Worm (Caenorhabditis elegans): ENCODE results near the gene srj-1.

The srj-1 gene

DNA sequence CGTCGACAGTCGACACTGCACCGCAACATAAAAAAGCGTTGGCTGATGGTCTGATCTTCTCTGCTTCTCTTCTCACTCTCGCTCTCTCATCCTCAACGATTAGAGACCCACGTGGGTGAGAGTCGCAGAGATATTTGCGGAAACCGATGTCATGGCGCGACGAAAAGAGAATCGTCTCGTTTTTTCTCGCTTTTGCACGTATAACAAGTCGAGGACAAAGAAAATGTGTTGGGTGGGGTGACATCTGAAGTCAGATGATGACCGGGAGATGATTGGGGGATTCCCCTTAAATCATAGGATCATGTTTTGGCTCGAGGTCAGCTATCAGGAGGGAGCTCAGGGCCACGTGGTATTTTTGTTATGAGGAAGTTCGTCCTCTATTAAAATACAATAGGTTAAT is 8.8 kb downstream of the srj-1 start (continued):
- TF ChIP-seq gmeb-1 (tag; optimal IDR thresholded peaks at IDR 0.05) (peak; percentile 83), dmd-4 (tag; optimal IDR thresholded peaks at IDR 0.05) (no peak), snpc-4 (tag; optimal IDR thresholded peaks at IDR 0.05) (peak; percentile 24), nhr-77 (tag; optimal IDR thresholded peaks at IDR 0.05) (peak; percentile 59), lin-13 (GFP tag; optimal IDR thresholded peaks at IDR 0.05) (peak; percentile 74), lin-39 (tag; optimal IDR thresholded peaks at IDR 0.05) (no peak), blmp-1 (tag; optimal IDR thresholded peaks at IDR 0.05; ENCODE audit: insufficient read depth) (peak; percentile 81), ZK546.5 (tag; optimal IDR thresholded peaks at IDR 0.05) (no peak), egl-27 (tag; optimal IDR thresholded peaks at IDR 0.05) (peak; percentile 78)

DNA sequence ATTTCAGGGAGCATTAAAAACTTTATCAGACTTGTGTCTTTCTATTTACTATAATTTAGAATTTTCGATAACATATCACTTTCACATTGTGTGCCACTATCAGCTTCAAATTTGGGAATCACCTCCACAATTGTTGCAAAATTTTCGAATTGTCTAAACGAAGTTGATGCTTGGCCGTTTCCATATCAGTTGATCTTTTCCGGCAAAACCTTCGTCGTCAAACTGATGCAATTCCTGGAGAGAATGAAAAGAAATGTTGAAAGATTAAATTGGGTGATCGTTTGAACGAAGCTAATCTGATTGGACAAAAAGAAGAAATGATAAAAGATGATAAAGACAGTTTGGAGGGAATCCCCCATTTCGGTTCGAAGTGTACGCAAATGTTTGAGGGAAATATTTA is 9.6 kb downstream of the srj-1 start:
- no peak for TF ChIP-seq nhr-25 (tag; optimal IDR thresholded peaks at IDR 0.05)
- TF ChIP-seq sem-4 (tag; optimal IDR thresholded peaks at IDR 0.05): peak; percentile 37
- no peak for TF ChIP-seq C34F6.9 (tag; optimal IDR thresholded peaks at IDR 0.05)
- TF ChIP-seq elt-3 (tag; optimal IDR thresholded peaks at IDR 0.05): no peak
- no peak for TF ChIP-seq mab-5 (tag; optimal IDR thresholded peaks at IDR 0.05)
- peak; percentile 70 for TF ChIP-seq ztf-4 (tag; optimal IDR thresholded peaks at IDR 0.05)
- TF ChIP-seq blmp-1 (tag; optimal IDR thresholded peaks at IDR 0.05; ENCODE audit: insufficient read depth): peak; percentile 53
- TF ChIP-seq unc-62 (GFP tag; optimal IDR thresholded peaks at IDR 0.05): no peak
- TF ChIP-seq ceh-16 (tag; optimal IDR thresholded peaks at IDR 0.05): no peak
- no peak for TF ChIP-seq elt-1 (tag; optimal IDR thresholded peaks at IDR 0.05)
- peak; percentile 68 for TF ChIP-seq sma-3 (GFP tag; optimal IDR thresholded peaks at IDR 0.05)
- TF ChIP-seq nhr-11 (tag; optimal IDR thresholded peaks at IDR 0.05): no peak
- no peak for TF ChIP-seq ZK546.5 (tag; optimal IDR thresholded peaks at IDR 0.05)
- no peak for TF ChIP-seq egl-27 (tag; optimal IDR thresholded peaks at IDR 0.05)
- TF ChIP-seq nhr-21 (tag; optimal IDR thresholded peaks at IDR 0.05): peak; percentile 69
- TF ChIP-seq ama-1 (optimal IDR thresholded peaks at IDR 0.05): peak; percentile 63
- TF ChIP-seq lin-11 (tag; optimal IDR thresholded peaks at IDR 0.05): no peak
- no peak for TF ChIP-seq ceh-82 (tag; optimal IDR thresholded peaks at IDR 0.05)
- TF ChIP-seq mdl-1 (tag; optimal IDR thresholded peaks at IDR 0.05): peak; percentile 2 to 70
- peak; percentile 78 for TF ChIP-seq nhr-129 (tag; optimal IDR thresholded peaks at IDR 0.05)
- TF ChIP-seq skn-1 (tag; optimal IDR thresholded peaks at IDR 0.05): no peak
- TF ChIP-seq nhr-6 (tag; optimal IDR thresholded peaks at IDR 0.05): peak; percentile 48
- no peak for TF ChIP-seq unc-39 (tag; optimal IDR thresholded peaks at IDR 0.05)
- peak; percentile 74 for TF ChIP-seq gmeb-1 (tag; optimal IDR thresholded peaks at IDR 0.05)
- TF ChIP-seq dmd-4 (tag; optimal IDR thresholded peaks at IDR 0.05): no peak
- no peak for TF ChIP-seq aly-2 (tag; optimal IDR thresholded peaks at IDR 0.05)
- no peak for TF ChIP-seq zag-1 (tag; optimal IDR thresholded peaks at IDR 0.05)
- no peak for TF ChIP-seq nhr-23 (tag; optimal IDR thresholded peaks at IDR 0.05)
- no peak for TF ChIP-seq peb-1 (tag; optimal IDR thresholded peaks at IDR 0.05)
- no peak for TF ChIP-seq nhr-10 (tag; optimal IDR thresholded peaks at IDR 0.05)
- peak; percentile 18 for TF ChIP-seq Y55F3AM.14 (GFP tag; optimal IDR thresholded peaks at IDR 0.05)
- no peak for TF ChIP-seq ztf-1 (GFP tag; conservative IDR thresholded peaks at IDR 0.05)
- no peak for TF ChIP-seq lin-39 (tag; optimal IDR thresholded peaks at IDR 0.05)
- TF ChIP-seq lin-13 (GFP tag; optimal IDR thresholded peaks at IDR 0.05): peak; percentile 77
- peak; percentile 76 for TF ChIP-seq fos-1 (tag; optimal IDR thresholded peaks at IDR 0.05)
- TF ChIP-seq lsy-2 (tag; optimal IDR thresholded peaks at IDR 0.05): peak in 1 of 2 experiments; percentile 71
- TF ChIP-seq crh-2 (tag; optimal IDR thresholded peaks at IDR 0.05): peak; percentile 82
- TF ChIP-seq ztf-11 (tag; optimal IDR thresholded peaks at IDR 0.05): no peak
- no peak for TF ChIP-seq alr-1 (tag; optimal IDR thresholded peaks at IDR 0.05)
- no peak for TF ChIP-seq nhr-237 (tag; optimal IDR thresholded peaks at IDR 0.05)
- TF ChIP-seq sma-9 (GFP tag; optimal IDR thresholded peaks at IDR 0.05): peak; percentile 94
- TF ChIP-seq sma-9 (tag; optimal IDR thresholded peaks at IDR 0.05): no peak
- TF ChIP-seq R02D3.7 (tag; optimal IDR thresholded peaks at IDR 0.05): no peak
- no peak for TF ChIP-seq nhr-12 (tag; optimal IDR thresholded peaks at IDR 0.05)
- no peak for TF ChIP-seq unc-55 (GFP tag; optimal IDR thresholded peaks at IDR 0.05)
- no peak for TF ChIP-seq nhr-77 (tag; optimal IDR thresholded peaks at IDR 0.05)
- no peak for TF ChIP-seq snpc-4 (tag; optimal IDR thresholded peaks at IDR 0.05)
- TF ChIP-seq F13H6.1 (tag; optimal IDR thresholded peaks at IDR 0.05): peak; percentile 54
- TF ChIP-seq mbf-1 (tag; optimal IDR thresholded peaks at IDR 0.05): no peak

Data from whole organism, L2 larva.